Worm (Caenorhabditis elegans) whole organism, mixed stage, embryonic: ENCODE measurements around the gene lap-2.

Experiments
- M03D4.4 ChIP-seq: sonication (generic microtip); optimal IDR thresholded peaks from 2 replicates; lab custom pipeline; 2017; ENCODE audit warnings: mild to moderate bottlenecking, missing genetic modification characterization, missing compliant biosample characterization
- bed-3 ChIP-seq: fragments of 200-800 bp; sonication (Bioruptor generic); optimal IDR thresholded peaks from 3 replicates; lab custom pipeline; 2018; ENCODE audit warnings: mild to moderate bottlenecking, missing genetic modification characterization, moderate library complexity, missing compliant biosample characterization
- blmp-1 ChIP-seq: fragments of 150-350 bp; optimal IDR thresholded peaks from 2 replicates; lab custom pipeline; 2014; ENCODE audit warnings: missing biosample characterization, missing genetic modification characterization
- ceh-43 ChIP-seq: fragments of 200-800 bp; sonication (Bioruptor generic); optimal IDR thresholded peaks from 2 replicates; lab custom pipeline; 2018; ENCODE audit warnings: mild to moderate bottlenecking, missing genetic modification characterization, moderate library complexity, missing compliant biosample characterization
- ceh-83 ChIP-seq: fragments of 200-800 bp; sonication (Bioruptor generic); optimal IDR thresholded peaks from 2 replicates; lab custom pipeline; 2018; ENCODE audit warnings: mild to moderate bottlenecking, missing genetic modification characterization, missing compliant biosample characterization
- ces-1 ChIP-seq: fragments of 150-350 bp; optimal IDR thresholded peaks from 2 replicates; lab custom pipeline; 2014; ENCODE audit warnings: missing biosample characterization, missing genetic modification reagents, missing genetic modification characterization
- cnd-1 ChIP-seq: fragments of 200-800 bp; sonication (Bioruptor generic); optimal IDR thresholded peaks from 2 replicates; lab custom pipeline; 2018; ENCODE audit warnings: mild to moderate bottlenecking, missing genetic modification characterization, missing compliant biosample characterization
- drap-1 ChIP-seq: fragments of 200-800 bp; sonication (Bioruptor generic); optimal IDR thresholded peaks from 3 replicates; lab custom pipeline; 2018; ENCODE audit warnings: mild to moderate bottlenecking, missing genetic modification characterization, missing compliant biosample characterization
- elt-1 ChIP-seq: sonication (generic microtip); optimal IDR thresholded peaks from 2 replicates; lab custom pipeline; 2017; ENCODE audit warnings: missing genetic modification characterization, mild to moderate bottlenecking, missing compliant biosample characterization, antibody characterized with exemption, moderate library complexity, borderline replicate concordance; ENCODE audit not compliant: insufficient read depth
- flh-1 ChIP-seq: fragments of 200-800 bp; sonication (Bioruptor generic); optimal IDR thresholded peaks from 2 replicates; lab custom pipeline; 2018; ENCODE audit warnings: mild to moderate bottlenecking, missing genetic modification characterization, moderate library complexity, missing compliant biosample characterization
- ham-2 ChIP-seq: fragments of 200-800 bp; sonication (Bioruptor generic); optimal IDR thresholded peaks from 2 replicates; lab custom pipeline; 2018; ENCODE audit warnings: mild to moderate bottlenecking, missing genetic modification characterization, missing compliant biosample characterization
- hlh-1 ChIP-seq: fragments of 150-350 bp; optimal IDR thresholded peaks from 2 replicates; lab custom pipeline; 2014; ENCODE audit warnings: missing biosample characterization, missing genetic modification reagents, missing genetic modification characterization
- lin-32 ChIP-seq: fragments of 200-800 bp; sonication (Bioruptor generic); optimal IDR thresholded peaks from 2 replicates; lab custom pipeline; 2018; ENCODE audit warnings: mild to moderate bottlenecking, missing genetic modification characterization, missing compliant biosample characterization
- lsy-2 ChIP-seq: fragments of 150-350 bp; optimal IDR thresholded peaks from 2 replicates; lab custom pipeline; 2014; ENCODE audit warnings: missing biosample characterization, missing genetic modification characterization
- mep-1 ChIP-seq: fragments of 150-350 bp; optimal IDR thresholded peaks from 2 replicates; lab custom pipeline; 2017; ENCODE audit warnings: missing biosample characterization, missing genetic modification reagents, missing genetic modification characterization, inconsistent platforms
- nhr-12 ChIP-seq: fragments of 150-350 bp; optimal IDR thresholded peaks from 2 replicates; lab custom pipeline; 2014; ENCODE audit warnings: missing biosample characterization, missing genetic modification characterization
- nhr-2 ChIP-seq: fragments of 150-350 bp; optimal IDR thresholded peaks from 2 replicates; lab custom pipeline; 2014; ENCODE audit warnings: missing biosample characterization, missing genetic modification characterization
- nhr-237 ChIP-seq: fragments of 150-350 bp; optimal IDR thresholded peaks from 2 replicates; lab custom pipeline; 2014; ENCODE audit warnings: missing biosample characterization, missing genetic modification characterization
- nhr-28 ChIP-seq: fragments of 150-350 bp; optimal IDR thresholded peaks from 2 replicates; lab custom pipeline; 2014; ENCODE audit warnings: missing biosample characterization, missing genetic modification characterization
- nhr-76 ChIP-seq: sonication (generic microtip); optimal IDR thresholded peaks from 2 replicates; lab custom pipeline; 2017; ENCODE audit warnings: missing biosample characterization, missing genetic modification characterization
- sem-2 ChIP-seq: fragments of 200-800 bp; sonication (Bioruptor generic); optimal IDR thresholded peaks from 2 replicates; lab custom pipeline; 2018; ENCODE audit warnings: mild to moderate bottlenecking, missing genetic modification characterization, missing compliant biosample characterization
- snpc-4 ChIP-seq: fragments of 150-350 bp; optimal IDR thresholded peaks from 2 replicates; lab custom pipeline; 2014; ENCODE audit warnings: missing biosample characterization, missing genetic modification characterization
- sptf-1 ChIP-seq: sonication (generic microtip); optimal IDR thresholded peaks from 2 replicates; lab custom pipeline; 2017; ENCODE audit warnings: mild to moderate bottlenecking, missing genetic modification characterization, moderate library complexity, missing compliant biosample characterization
- tbx-8 ChIP-seq: fragments of 200-800 bp; sonication (Bioruptor generic); optimal IDR thresholded peaks from 2 replicates; lab custom pipeline; 2018; ENCODE audit warnings: mild to moderate bottlenecking, missing genetic modification characterization, moderate library complexity, missing compliant biosample characterization
- unc-120 ChIP-seq: sonication (generic microtip); optimal IDR thresholded peaks from 2 replicates; lab custom pipeline; 2017; ENCODE audit warnings: missing genetic modification characterization, missing compliant biosample characterization; ENCODE audit not compliant: poor library complexity, severe bottlenecking
- unc-39 ChIP-seq: fragments of 150-350 bp; optimal IDR thresholded peaks from 2 replicates; lab custom pipeline; 2014; ENCODE audit warnings: missing biosample characterization, missing genetic modification characterization
- unc-62 ChIP-seq: fragments of 150-350 bp; optimal IDR thresholded peaks from 2 replicates; lab custom pipeline; 2014; ENCODE audit warnings: missing biosample characterization, missing genetic modification reagents, missing genetic modification characterization
- zip-8 ChIP-seq: fragments of 150-350 bp; optimal IDR thresholded peaks from 2 replicates; lab custom pipeline; 2014; ENCODE audit warnings: missing biosample characterization, missing genetic modification characterization
- ztf-11 ChIP-seq: fragments of 150-350 bp; optimal IDR thresholded peaks from 2 replicates; lab custom pipeline; 2014; ENCODE audit warnings: missing biosample characterization, missing genetic modification characterization

lap-2 gene

ce11 chrV:13009843-13010242, 33.7 kb upstream of the lap-2 start (continued):
- TF ChIP-seq elt-1 (tag; lab: Kevin White, UChicago) = no peak
- TF ChIP-seq ztf-11 = no peak
- no peak for TF ChIP-seq mep-1
- no peak for TF ChIP-seq unc-39 (tag; lab: Kevin White, UChicago)
- TF ChIP-seq, all 35 proteins: peak for 5

ce11 chrV:13011904-13012303, 31.6 kb upstream of the lap-2 start:
- TF ChIP-seq bed-3 = no peak
- TF ChIP-seq ztf-11 = no peak
- peak; percentile 94 for TF ChIP-seq zip-8
- no peak for TF ChIP-seq mep-1
- no peak for TF ChIP-seq drap-1

- TF ChIP-seq flh-1 (no peak), bed-3 (no peak), zip-8 (no peak), lsy-2 (tag; lab: Kevin White, UChicago) (no peak), hlh-1 (tag; lab: Kevin White, UChicago) (no peak), ztf-11 (no peak), unc-120 (tag; lab: Kevin White, UChicago) (no peak), ceh-83 (GFP tag; lab: Kevin White, UChicago) (no peak), tbx-8 (no peak), nhr-28 (tag; lab: Kevin White, UChicago) (no peak), nhr-237 (tag; lab: Kevin White, UChicago) (no peak), ceh-43 (GFP tag; lab: Kevin White, UChicago) (no peak), sptf-1 (tag; lab: Kevin White, UChicago) (no peak), unc-62 (GFP tag; lab: Kevin White, UChicago) (no peak), ham-2 (GFP tag; lab: Kevin White, UChicago) (no peak), nhr-12 (tag; lab: Kevin White, UChicago) (no peak), blmp-1 (tag; lab: Kevin White, UChicago) (no peak)
Observed at ce11 chrV:13013158-13013557, 30.4 kb upstream of the lap-2 start, which contains the start of gene try-10. Gene try-10, minus strand, starts transcription at chrV:13013258.

ce11 chrV:13013844-13014243, 29.7 kb upstream of the lap-2 start, which contains the start of gene F15B9.6:
Gene F15B9.6, plus strand, starts transcription at chrV:13014144.
- TF ChIP-seq unc-62 (GFP tag; lab: Kevin White, UChicago) (no peak), cnd-1 (no peak), nhr-12 (tag; lab: Kevin White, UChicago) (no peak), snpc-4 (tag; lab: Kevin White, UChicago) (no peak)

ce11 chrV:13018233-13018632, 25.3 kb upstream of the lap-2 start:
- TF ChIP-seq flh-1 (no peak), M03D4.4 (tag; lab: Kevin White, UChicago) (no peak), cnd-1 (no peak), ceh-43 (GFP tag; lab: Kevin White, UChicago) (peak; percentile 36), sem-2 (GFP tag; lab: Kevin White, UChicago) (no peak), ces-1 (peak; percentile 86), ceh-83 (GFP tag; lab: Kevin White, UChicago) (no peak), nhr-76 (no peak), nhr-2 (peak; percentile 14), zip-8 (no peak), hlh-1 (tag; lab: Kevin White, UChicago) (no peak), lin-32 (GFP tag; lab: Kevin White, UChicago) (peak; percentile 47), elt-1 (tag; lab: Kevin White, UChicago) (no peak), nhr-12 (tag; lab: Kevin White, UChicago) (no peak)

ce11 chrV:13018761-13019160, 24.8 kb upstream of the lap-2 start, which contains the start of gene fmi-1:
Gene fmi-1, plus strand, starts transcription at chrV:13019061.
- no peak for TF ChIP-seq ceh-43 (GFP tag; lab: Kevin White, UChicago)
- peak; percentile 37 for TF ChIP-seq cnd-1
- TF ChIP-seq sptf-1 (tag; lab: Kevin White, UChicago) = peak; percentile 21
- TF ChIP-seq mep-1 = no peak
- TF ChIP-seq, all 35 proteins: peak for 2
